Worm (Caenorhabditis elegans): Measurements from ENCODE around the gene ZK546.19.
"Not testable (repeated sequence)": the region's sequence is repeated elsewhere in the genome, so short reads cannot be mapped to it uniquely, and the experiment has no call there.

ZK546.19 gene

DNA sequence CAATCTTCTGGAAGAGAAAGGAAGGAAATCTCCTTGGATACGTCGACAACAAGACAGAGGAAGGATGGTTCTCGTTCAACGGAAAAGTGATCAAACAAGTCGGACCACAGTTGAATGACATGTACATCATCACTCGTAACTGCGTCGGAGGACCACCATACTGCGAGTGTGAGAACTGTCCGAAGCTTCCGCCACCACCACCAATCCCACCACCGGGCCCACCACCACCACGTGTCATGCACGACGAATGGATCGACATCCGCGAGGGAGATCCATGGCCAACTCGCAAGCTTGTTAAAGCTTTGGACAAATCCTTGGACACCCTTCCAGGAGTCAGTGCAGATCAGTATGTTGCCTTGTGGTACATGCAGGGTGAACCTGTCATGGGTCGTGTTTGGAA is 10.2 kb upstream of the ZK546.19 start:
- no peak for TF ChIP-seq ama-1 (optimal IDR thresholded peaks at IDR 0.05)
- no peak for TF ChIP-seq hmbx-1 (tag; optimal IDR thresholded peaks at IDR 0.05)
- no peak for TF ChIP-seq sea-1 (GFP tag; conservative IDR thresholded peaks at IDR 0.05)

DNA sequence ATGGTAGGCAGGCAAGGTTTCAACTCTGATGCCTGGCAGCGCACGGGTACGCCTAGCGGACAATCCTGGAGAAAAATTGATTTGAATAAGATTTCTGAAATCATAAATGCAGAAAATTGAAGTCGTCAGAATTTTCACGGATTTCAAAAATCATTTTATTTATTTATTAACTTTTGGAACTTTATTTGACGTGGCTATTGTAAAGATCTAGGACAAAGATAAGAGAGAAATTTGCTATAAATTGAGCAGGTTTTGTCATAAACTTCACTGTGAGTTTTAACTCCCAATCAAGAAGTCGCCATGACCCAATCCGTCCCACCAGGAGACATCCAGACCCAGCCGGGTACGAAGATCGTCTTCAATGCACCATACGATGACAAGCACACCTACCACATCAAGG is 8.8 kb upstream of the ZK546.19 start, which contains the start of gene msp-152:
msp-152 (plus strand) TSS at position 301 of the 400 bp plus-strand sequence.
- not testable (repeated sequence) for TF ChIP-seq flt-1 (GFP tag; IDR thresholded peaks at IDR 0.05); ets-7 (tag; optimal IDR thresholded peaks at IDR 0.05); tbx-37 (GFP tag; conservative IDR thresholded peaks at IDR 0.05)

DNA sequence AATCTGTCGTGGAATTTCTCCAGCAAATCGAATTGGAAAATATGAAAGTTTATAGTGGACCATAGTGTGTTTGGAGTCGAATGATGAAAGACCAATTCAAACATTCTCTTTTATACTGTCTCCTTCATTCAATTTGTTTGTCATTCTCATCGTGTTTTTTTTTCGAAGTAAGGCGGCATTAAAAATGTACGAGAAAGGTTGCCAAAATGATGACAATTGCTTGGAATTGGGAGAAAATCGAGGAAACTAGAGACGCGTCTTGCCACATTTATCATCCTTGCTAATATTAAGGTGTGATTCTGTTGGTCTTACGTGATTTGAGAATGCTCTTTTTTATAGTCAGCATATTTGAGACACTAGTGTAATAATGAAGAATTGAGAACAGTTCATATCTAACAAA is 6.6 kb upstream of the ZK546.19 start, which contains the start of gene gst-30:
gst-30 (minus strand) TSS at position 101 of the 400 bp plus-strand sequence.
- no peak for TF ChIP-seq ets-7 (tag; optimal IDR thresholded peaks at IDR 0.05)
- TF ChIP-seq F13C5.2 (tag; optimal IDR thresholded peaks at IDR 0.05): no peak
- no peak for TF ChIP-seq hmbx-1 (tag; optimal IDR thresholded peaks at IDR 0.05)
- TF ChIP-seq hmg-4 (GFP tag; optimal IDR thresholded peaks at IDR 0.05): no peak
- TF ChIP-seq hnd-1 (tag; optimal IDR thresholded peaks at IDR 0.05): no peak
- no peak for TF ChIP-seq tra-4 (tag; optimal IDR thresholded peaks at IDR 0.05)
- TF ChIP-seq tbx-37 (GFP tag; conservative IDR thresholded peaks at IDR 0.05): no peak
- no peak for TF ChIP-seq ama-1 (optimal IDR thresholded peaks at IDR 0.05)
- TF ChIP-seq ceh-36 (tag; optimal IDR thresholded peaks at IDR 0.05): no peak
- TF ChIP-seq tbx-11 (GFP tag; IDR thresholded peaks at IDR 0.05): no peak
- no peak for TF ChIP-seq scrt-1 (GFP tag; IDR thresholded peaks at IDR 0.05)
- no peak for TF ChIP-seq B0310.2 (tag; optimal IDR thresholded peaks at IDR 0.05)
- no peak for TF ChIP-seq pes-1 (GFP tag; IDR thresholded peaks at IDR 0.05)
- no peak for TF ChIP-seq ceh-13 (GFP tag; optimal IDR thresholded peaks at IDR 0.05)
- no peak for TF ChIP-seq sea-1 (GFP tag; conservative IDR thresholded peaks at IDR 0.05)
- no peak for TF ChIP-seq flt-1 (GFP tag; IDR thresholded peaks at IDR 0.05)
- no peak for TF ChIP-seq aly-1 (tag; optimal IDR thresholded peaks at IDR 0.05)

DNA sequence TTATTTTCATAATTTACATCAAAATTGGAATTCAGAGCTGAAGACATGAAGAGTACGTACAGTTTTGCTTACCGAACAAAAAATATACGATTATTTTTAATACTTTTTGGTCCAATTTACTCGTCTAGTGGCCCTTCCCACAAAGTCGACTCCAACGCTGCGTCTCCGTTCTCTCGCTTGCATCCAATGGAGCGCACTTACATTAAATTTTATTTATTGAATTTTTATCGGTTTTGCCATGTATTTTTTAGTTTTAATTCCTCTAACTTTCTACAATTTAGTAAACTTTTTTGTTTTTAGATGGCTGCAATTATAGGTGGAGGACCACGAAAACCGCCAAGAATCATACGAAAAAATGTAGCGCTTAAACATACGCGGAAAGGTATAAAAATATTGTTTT is 6.0 kb upstream of the ZK546.19 start, which contains the start of gene ZK546.5:
ZK546.5 (plus strand) TSS at position 301 of the 400 bp plus-strand sequence.
- no peak for TF ChIP-seq aly-1 (tag; optimal IDR thresholded peaks at IDR 0.05)
- no peak for TF ChIP-seq B0310.2 (tag; optimal IDR thresholded peaks at IDR 0.05)
- no peak for TF ChIP-seq hmbx-1 (tag; optimal IDR thresholded peaks at IDR 0.05)
- TF ChIP-seq ceh-13 (GFP tag; optimal IDR thresholded peaks at IDR 0.05): no peak
- TF ChIP-seq ceh-36 (tag; optimal IDR thresholded peaks at IDR 0.05): no peak

DNA sequence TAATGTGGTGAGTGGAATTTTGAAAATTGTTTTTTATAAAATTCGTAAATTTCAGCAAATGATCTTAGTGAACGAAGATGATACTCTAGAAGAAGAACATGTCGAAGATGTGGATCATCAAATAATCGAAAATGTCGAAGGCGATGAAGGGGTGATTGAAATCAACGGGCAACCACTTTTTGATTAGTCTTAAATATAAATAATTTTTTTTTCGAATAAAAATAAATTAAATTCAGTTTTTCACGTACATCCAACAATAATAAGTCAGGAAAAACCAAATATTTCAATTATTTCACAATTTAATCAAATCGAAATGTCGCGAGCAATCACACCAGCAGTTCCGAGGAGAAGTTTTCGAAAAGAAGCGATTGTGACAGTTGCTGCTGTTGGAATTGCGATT is 3.8 kb upstream of the ZK546.19 start, which contains the start of gene ZK546.4:
ZK546.4 (plus strand) TSS at position 301 of the 400 bp plus-strand sequence.
- TF ChIP-seq B0310.2 (tag; optimal IDR thresholded peaks at IDR 0.05): no peak
- TF ChIP-seq hmg-4 (GFP tag; optimal IDR thresholded peaks at IDR 0.05): no peak
- TF ChIP-seq ets-7 (tag; optimal IDR thresholded peaks at IDR 0.05): no peak
- no peak for TF ChIP-seq ama-1 (optimal IDR thresholded peaks at IDR 0.05)
- no peak for TF ChIP-seq hnd-1 (tag; optimal IDR thresholded peaks at IDR 0.05)
- no peak for TF ChIP-seq ceh-36 (tag; optimal IDR thresholded peaks at IDR 0.05)

DNA sequence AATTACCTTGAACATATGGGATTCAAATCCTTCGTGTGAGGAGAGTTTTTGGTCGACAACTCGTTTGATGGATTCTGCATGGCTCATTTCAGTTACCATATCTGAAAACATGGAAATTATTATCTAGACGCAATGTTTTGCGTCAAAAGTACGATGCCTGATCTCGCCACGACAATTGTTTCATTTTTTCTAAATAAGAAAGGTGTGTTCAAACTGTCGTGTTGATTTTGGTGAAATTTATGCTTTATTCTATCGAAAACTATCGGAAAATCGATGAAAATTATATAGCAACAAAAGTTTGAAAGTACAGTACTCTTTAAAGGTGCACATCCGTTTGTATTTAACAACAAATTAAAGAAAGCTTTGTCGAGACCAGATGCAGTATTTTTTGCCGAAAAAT is 476 bp upstream of the ZK546.19 start, which contains the start of gene cblc-1:
cblc-1 (minus strand) TSS at position 101 of the 400 bp plus-strand sequence.
- no peak for TF ChIP-seq aly-1 (tag; optimal IDR thresholded peaks at IDR 0.05)
- TF ChIP-seq hmbx-1 (tag; optimal IDR thresholded peaks at IDR 0.05): no peak
- TF ChIP-seq tbx-11 (GFP tag; IDR thresholded peaks at IDR 0.05): no peak
- TF ChIP-seq B0310.2 (tag; optimal IDR thresholded peaks at IDR 0.05): no peak
- no peak for TF ChIP-seq sea-1 (GFP tag; conservative IDR thresholded peaks at IDR 0.05)
- TF ChIP-seq scrt-1 (GFP tag; IDR thresholded peaks at IDR 0.05): no peak
- TF ChIP-seq hmg-4 (GFP tag; optimal IDR thresholded peaks at IDR 0.05): no peak
- no peak for TF ChIP-seq tbx-37 (GFP tag; conservative IDR thresholded peaks at IDR 0.05)
- TF ChIP-seq tra-4 (tag; optimal IDR thresholded peaks at IDR 0.05): no peak
- no peak for TF ChIP-seq pes-1 (GFP tag; IDR thresholded peaks at IDR 0.05)
- no peak for TF ChIP-seq ets-7 (tag; optimal IDR thresholded peaks at IDR 0.05)
- TF ChIP-seq flt-1 (GFP tag; IDR thresholded peaks at IDR 0.05): no peak
- TF ChIP-seq ama-1 (optimal IDR thresholded peaks at IDR 0.05): no peak
- TF ChIP-seq ceh-36 (tag; optimal IDR thresholded peaks at IDR 0.05): no peak

DNA sequence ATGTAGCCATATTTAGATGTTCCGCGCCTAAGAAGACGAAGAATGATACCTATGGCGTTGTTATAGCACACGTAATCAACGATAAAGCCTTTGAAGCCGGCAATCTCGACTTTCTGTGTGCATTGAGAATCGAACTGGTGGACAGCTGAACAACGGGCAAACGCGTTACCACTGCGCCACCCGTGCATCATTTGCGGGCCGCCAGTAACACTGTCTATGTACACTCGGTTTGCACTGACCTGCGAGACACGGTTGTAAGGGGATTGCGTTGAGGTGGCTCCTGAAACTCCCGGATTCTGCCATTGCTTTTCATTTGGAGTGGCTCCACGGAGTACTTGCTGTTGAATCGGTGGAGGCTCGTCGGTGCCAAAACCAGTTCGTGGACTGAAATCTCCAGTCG is 871 bp downstream of the ZK546.19 start:
- TF ChIP-seq B0310.2 (tag; optimal IDR thresholded peaks at IDR 0.05) (peak; percentile 83), scrt-1 (GFP tag; IDR thresholded peaks at IDR 0.05) (peak; percentile 85), hmbx-1 (tag; optimal IDR thresholded peaks at IDR 0.05) (peak; percentile 58), tbx-37 (GFP tag; conservative IDR thresholded peaks at IDR 0.05) (peak; percentile 71), hmg-4 (GFP tag; optimal IDR thresholded peaks at IDR 0.05) (peak; percentile 95), F13C5.2 (tag; optimal IDR thresholded peaks at IDR 0.05) (peak; percentile 68), ets-7 (tag; optimal IDR thresholded peaks at IDR 0.05) (peak; percentile 29), sea-1 (GFP tag; conservative IDR thresholded peaks at IDR 0.05) (peak; percentile 79), hnd-1 (tag; optimal IDR thresholded peaks at IDR 0.05) (peak; percentile 47), ama-1 (optimal IDR thresholded peaks at IDR 0.05) (peak; percentile 22), ceh-36 (tag; optimal IDR thresholded peaks at IDR 0.05) (peak; percentile 89), tra-4 (tag; optimal IDR thresholded peaks at IDR 0.05) (no peak), flt-1 (GFP tag; IDR thresholded peaks at IDR 0.05) (peak; percentile 79), tbx-11 (GFP tag; IDR thresholded peaks at IDR 0.05) (peak; percentile 74; the same call in 1 of the 2 replicates), ceh-13 (GFP tag; optimal IDR thresholded peaks at IDR 0.05) (peak; percentile 79), aly-1 (tag; optimal IDR thresholded peaks at IDR 0.05) (peak; percentile 87), pes-1 (GFP tag; IDR thresholded peaks at IDR 0.05) (peak; percentile 90)

DNA sequence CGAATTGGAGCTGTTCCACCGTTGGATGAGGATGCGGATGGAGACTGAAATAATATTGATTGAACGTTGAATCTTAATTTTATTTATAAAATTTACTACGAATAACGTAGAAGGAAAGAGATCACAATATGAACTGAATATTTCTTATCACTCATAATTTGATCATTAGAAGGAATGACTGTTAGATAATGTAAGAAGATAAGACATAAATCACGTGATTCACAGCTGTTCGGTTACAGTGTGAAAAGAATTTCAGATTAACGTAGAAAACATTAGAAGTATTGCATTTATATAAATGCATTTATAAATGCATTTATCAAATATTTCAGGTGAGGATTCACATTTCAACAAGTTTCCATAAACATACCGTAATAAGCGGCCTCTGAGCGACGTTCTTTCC is 1.3 kb downstream of the ZK546.19 start:
- no peak for TF ChIP-seq sea-1 (GFP tag; conservative IDR thresholded peaks at IDR 0.05)
- no peak for TF ChIP-seq hmbx-1 (tag; optimal IDR thresholded peaks at IDR 0.05)
- TF ChIP-seq F13C5.2 (tag; optimal IDR thresholded peaks at IDR 0.05): no peak
- TF ChIP-seq tbx-11 (GFP tag; IDR thresholded peaks at IDR 0.05): no peak
- no peak for TF ChIP-seq pes-1 (GFP tag; IDR thresholded peaks at IDR 0.05)
- no peak for TF ChIP-seq scrt-1 (GFP tag; IDR thresholded peaks at IDR 0.05)
- no peak for TF ChIP-seq tra-4 (tag; optimal IDR thresholded peaks at IDR 0.05)
- TF ChIP-seq B0310.2 (tag; optimal IDR thresholded peaks at IDR 0.05): no peak
- no peak for TF ChIP-seq tbx-37 (GFP tag; conservative IDR thresholded peaks at IDR 0.05)
- TF ChIP-seq ceh-36 (tag; optimal IDR thresholded peaks at IDR 0.05): no peak
- TF ChIP-seq hmg-4 (GFP tag; optimal IDR thresholded peaks at IDR 0.05): no peak
- TF ChIP-seq ceh-13 (GFP tag; optimal IDR thresholded peaks at IDR 0.05): no peak
- TF ChIP-seq aly-1 (tag; optimal IDR thresholded peaks at IDR 0.05): no peak
- no peak for TF ChIP-seq hnd-1 (tag; optimal IDR thresholded peaks at IDR 0.05)
- no peak for TF ChIP-seq ets-7 (tag; optimal IDR thresholded peaks at IDR 0.05)
- no peak for TF ChIP-seq flt-1 (GFP tag; IDR thresholded peaks at IDR 0.05)
